Fruit fly (Drosophila melanogaster): ENCODE results near the gene CG13606.

The CG13606 gene

dm6 chr3R:24142971-24143370, 29.5 kb upstream of the CG13606 start (continued):
- TF ChIP-seq CG4318 (GFP tag; optimal IDR thresholded peaks at IDR 0.05) = peak; percentile 68
- peak; percentile 96 for TF ChIP-seq Eip78C (GFP tag)
- TF ChIP-seq svp (GFP tag) = peak; percentile 91
- TF ChIP-seq CG3032 (tag; optimal IDR thresholded peaks at IDR 0.05) = peak; percentile 92
- TF ChIP-seq OdsH (GFP tag; optimal IDR thresholded peaks at IDR 0.05) = peak; percentile 86
- TF ChIP-seq pdm3 (GFP tag; optimal IDR thresholded peaks at IDR 0.05) = peak; percentile 85
- TF ChIP-seq Blimp-1 (GFP tag; optimal IDR thresholded peaks at IDR 0.05) = peak; percentile 49
- TF ChIP-seq lz (GFP tag; optimal IDR thresholded peaks at IDR 0.05) = peak; percentile 86
- peak; percentile 82 for TF ChIP-seq CG8319 (GFP tag; optimal IDR thresholded peaks at IDR 0.05)
- peak; percentile 94 for TF ChIP-seq CG6163 (GFP tag; IDR thresholded peaks at IDR 0.05)
- peak; percentile 91 for TF ChIP-seq CG3919 (GFP tag; optimal IDR thresholded peaks at IDR 0.05)
- TF ChIP-seq CG11902 (GFP tag; optimal IDR thresholded peaks at IDR 0.05) = peak; percentile 84
- TF ChIP-seq vri (GFP tag; optimal IDR thresholded peaks at IDR 0.05) = peak; percentile 79
- TF ChIP-seq Sox15 (GFP tag; optimal IDR thresholded peaks at IDR 0.05) = peak; percentile 76
- peak; percentile 87 for TF ChIP-seq Ets96B (tag; optimal IDR thresholded peaks at IDR 0.05)
- peak; percentile 86 for TF ChIP-seq eg (GFP tag; IDR thresholded peaks at IDR 0.05)

DNA sequence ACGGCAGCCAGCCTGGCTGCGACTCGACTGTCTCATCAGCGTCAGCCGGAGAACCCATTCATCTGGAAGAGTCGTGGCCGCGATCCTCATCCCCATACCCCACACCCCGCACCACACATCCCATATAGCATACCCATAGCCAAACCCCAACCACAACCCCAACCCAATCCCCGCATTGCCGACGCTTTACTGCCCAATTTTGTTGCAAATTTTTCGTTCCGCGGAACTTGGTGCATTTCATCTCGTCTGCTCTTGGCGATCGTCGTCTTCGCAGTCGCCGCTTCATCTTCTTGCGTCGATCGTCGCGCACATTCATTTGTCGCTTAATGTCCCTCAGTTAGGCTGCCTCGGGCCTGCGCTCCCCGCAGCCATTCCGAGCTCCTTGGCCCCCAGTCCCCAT, 29.1 kb upstream of the CG13606 start:
- TF ChIP-seq Eip75B (GFP tag; optimal IDR thresholded peaks at IDR 0.05) (no peak), Eip93F (GFP tag; optimal IDR thresholded peaks at IDR 0.05) (no peak), eg (GFP tag; IDR thresholded peaks at IDR 0.05) (no peak), CG8632 (GFP tag; optimal IDR thresholded peaks at IDR 0.05) (no peak), Sox102F (GFP tag; optimal IDR thresholded peaks at IDR 0.05) (no peak), CG10631 (GFP tag; optimal IDR thresholded peaks at IDR 0.05) (no peak), Hr4 (GFP tag; optimal IDR thresholded peaks at IDR 0.05) (no peak), vri (GFP tag; optimal IDR thresholded peaks at IDR 0.05) (no peak), CG3032 (tag; optimal IDR thresholded peaks at IDR 0.05) (no peak), CG11762 (GFP tag; optimal IDR thresholded peaks at IDR 0.05; ENCODE audit: insufficient read depth) (no peak), pdm3 (GFP tag; optimal IDR thresholded peaks at IDR 0.05) (no peak)

- TF ChIP-seq CG10669 (GFP tag; optimal IDR thresholded peaks at IDR 0.05) (peak; percentile 46), Lpt (GFP tag; optimal IDR thresholded peaks at IDR 0.05) (no peak), Met (GFP tag; optimal IDR thresholded peaks at IDR 0.05) (peak; percentile 43), Ets96B (tag; optimal IDR thresholded peaks at IDR 0.05) (peak; percentile 58), topi (GFP tag; optimal IDR thresholded peaks at IDR 0.05) (peak; percentile 48), CG11762 (GFP tag; optimal IDR thresholded peaks at IDR 0.05; ENCODE audit: insufficient read depth) (peak; percentile 22), CG9139 (GFP tag; optimal IDR thresholded peaks at IDR 0.05) (peak; percentile 29), CG6854 (GFP tag; optimal IDR thresholded peaks at IDR 0.05) (no peak), CG11902 (GFP tag; optimal IDR thresholded peaks at IDR 0.05) (no peak), Hr39 (GFP tag; optimal IDR thresholded peaks at IDR 0.05) (peak; percentile 41), spab (GFP tag; optimal IDR thresholded peaks at IDR 0.05) (peak; percentile 67), OdsH (GFP tag; optimal IDR thresholded peaks at IDR 0.05) (peak; percentile 57), CG6276 (GFP tag; optimal IDR thresholded peaks at IDR 0.05) (peak; percentile 60), dac (GFP tag; optimal IDR thresholded peaks at IDR 0.05) (peak; percentile 31), Blimp-1 (GFP tag; optimal IDR thresholded peaks at IDR 0.05) (no peak), salr (GFP tag; optimal IDR thresholded peaks at IDR 0.05) (peak in 1 of 2 experiments; percentile 75), CG7368 (GFP tag; optimal IDR thresholded peaks at IDR 0.05) (peak; percentile 44), Eip75B (GFP tag; optimal IDR thresholded peaks at IDR 0.05) (peak; percentile 56), cyc (GFP tag; optimal IDR thresholded peaks at IDR 0.05) (peak; percentile 20), Sox102F (GFP tag; optimal IDR thresholded peaks at IDR 0.05) (no peak), ss (GFP tag; optimal IDR thresholded peaks at IDR 0.05) (peak; percentile 36 to 52), esn (GFP tag; optimal IDR thresholded peaks at IDR 0.05) (peak; percentile 59), CG11294 (GFP tag; IDR thresholded peaks at IDR 0.05) (no peak), vri (GFP tag; optimal IDR thresholded peaks at IDR 0.05) (no peak), CG1621 (tag; optimal IDR thresholded peaks at IDR 0.05) (no peak), CG6808 (GFP tag; optimal IDR thresholded peaks at IDR 0.05) (peak; percentile 68), fkh (GFP tag; optimal IDR thresholded peaks at IDR 0.05) (no peak), Gug (GFP tag; IDR thresholded peaks at IDR 0.05) (no peak), CG6792 (GFP tag; optimal IDR thresholded peaks at IDR 0.05) (peak; percentile 54), Smox (GFP tag; optimal IDR thresholded peaks at IDR 0.05) (peak; percentile 34), CG16779 (tag; optimal IDR thresholded peaks at IDR 0.05) (no peak), fd85E (GFP tag; optimal IDR thresholded peaks at IDR 0.05) (no peak), CG8319 (GFP tag; optimal IDR thresholded peaks at IDR 0.05) (no peak)
Measured at dm6 chr3R:24143779-24144178, 28.6 kb upstream of the CG13606 start.
